Worm (Caenorhabditis elegans): ENCODE results near the gene K09C8.8.

Gene K09C8.8

ce11 chrX:10965508-10965907 lies 5.2 kb upstream of the K09C8.8 start:
- TF ChIP-seq aly-1 (tag; optimal IDR thresholded peaks at IDR 0.05) (no peak), ets-7 (tag; optimal IDR thresholded peaks at IDR 0.05) (no peak), hnd-1 (tag; optimal IDR thresholded peaks at IDR 0.05) (no peak)

ce11 chrX:10966251-10966650 lies 4.5 kb upstream of the K09C8.8 start, which contains the start of gene lge-1:
lge-1 (plus strand) TSS chrX:10966551.
- TF ChIP-seq pes-1 (GFP tag; IDR thresholded peaks at IDR 0.05) (no peak), B0310.2 (tag; optimal IDR thresholded peaks at IDR 0.05) (no peak), scrt-1 (GFP tag; IDR thresholded peaks at IDR 0.05) (no peak), ets-7 (tag; optimal IDR thresholded peaks at IDR 0.05) (no peak), hnd-1 (tag; optimal IDR thresholded peaks at IDR 0.05) (no peak), tra-4 (tag; optimal IDR thresholded peaks at IDR 0.05) (no peak), ama-1 (optimal IDR thresholded peaks at IDR 0.05) (no peak), aly-1 (tag; optimal IDR thresholded peaks at IDR 0.05) (no peak), tbx-37 (GFP tag; conservative IDR thresholded peaks at IDR 0.05) (no peak), flt-1 (GFP tag; IDR thresholded peaks at IDR 0.05) (no peak), tbx-11 (GFP tag; IDR thresholded peaks at IDR 0.05) (no peak)

ce11 chrX:10967698-10968097 lies 3.0 kb upstream of the K09C8.8 start, which contains the start of gene K09C8.9:
K09C8.9 (minus strand) TSS chrX:10967798.
- TF ChIP-seq sea-1 (GFP tag; conservative IDR thresholded peaks at IDR 0.05) (no peak), ceh-36 (tag; optimal IDR thresholded peaks at IDR 0.05) (no peak), pes-1 (GFP tag; IDR thresholded peaks at IDR 0.05) (no peak), B0310.2 (tag; optimal IDR thresholded peaks at IDR 0.05) (no peak), hmbx-1 (tag; optimal IDR thresholded peaks at IDR 0.05) (no peak), ceh-13 (GFP tag; optimal IDR thresholded peaks at IDR 0.05) (no peak), hnd-1 (tag; optimal IDR thresholded peaks at IDR 0.05) (no peak), aly-1 (tag; optimal IDR thresholded peaks at IDR 0.05) (no peak)

ce11 chrX:10971118-10971517 lies 389 bp downstream of the K09C8.8 start:
- no peak for TF ChIP-seq hmg-4 (GFP tag; optimal IDR thresholded peaks at IDR 0.05)
- no peak for TF ChIP-seq tra-4 (tag; optimal IDR thresholded peaks at IDR 0.05)
- no peak for TF ChIP-seq ets-7 (tag; optimal IDR thresholded peaks at IDR 0.05)
- TF ChIP-seq pes-1 (GFP tag; IDR thresholded peaks at IDR 0.05) = no peak
- no peak for TF ChIP-seq ama-1 (optimal IDR thresholded peaks at IDR 0.05)
- no peak for TF ChIP-seq ceh-13 (GFP tag; optimal IDR thresholded peaks at IDR 0.05)
- TF ChIP-seq tbx-11 (GFP tag; IDR thresholded peaks at IDR 0.05) = no peak
- no peak for TF ChIP-seq aly-1 (tag; optimal IDR thresholded peaks at IDR 0.05)
- TF ChIP-seq tbx-37 (GFP tag; conservative IDR thresholded peaks at IDR 0.05) = no peak
- TF ChIP-seq ceh-36 (tag; optimal IDR thresholded peaks at IDR 0.05) = no peak
- no peak for TF ChIP-seq B0310.2 (tag; optimal IDR thresholded peaks at IDR 0.05)
- TF ChIP-seq flt-1 (GFP tag; IDR thresholded peaks at IDR 0.05) = no peak
- no peak for TF ChIP-seq F13C5.2 (tag; optimal IDR thresholded peaks at IDR 0.05)
- no peak for TF ChIP-seq hnd-1 (tag; optimal IDR thresholded peaks at IDR 0.05)
- TF ChIP-seq scrt-1 (GFP tag; IDR thresholded peaks at IDR 0.05) = no peak
- TF ChIP-seq sea-1 (GFP tag; conservative IDR thresholded peaks at IDR 0.05) = no peak
- no peak for TF ChIP-seq hmbx-1 (tag; optimal IDR thresholded peaks at IDR 0.05)

ce11 chrX:10976447-10977196 lies 5.9 kb downstream of the K09C8.8 start:
- TF ChIP-seq B0310.2 (tag; optimal IDR thresholded peaks at IDR 0.05) (no peak), F13C5.2 (tag; optimal IDR thresholded peaks at IDR 0.05) (no peak), ceh-13 (GFP tag; optimal IDR thresholded peaks at IDR 0.05) (no peak), hnd-1 (tag; optimal IDR thresholded peaks at IDR 0.05) (no peak), flt-1 (GFP tag; IDR thresholded peaks at IDR 0.05) (no peak), aly-1 (tag; optimal IDR thresholded peaks at IDR 0.05) (no peak), tbx-11 (GFP tag; IDR thresholded peaks at IDR 0.05) (no peak), tbx-37 (GFP tag; conservative IDR thresholded peaks at IDR 0.05) (no peak), sea-1 (GFP tag; conservative IDR thresholded peaks at IDR 0.05) (no peak), pes-1 (GFP tag; IDR thresholded peaks at IDR 0.05) (no peak), scrt-1 (GFP tag; IDR thresholded peaks at IDR 0.05) (no peak), tra-4 (tag; optimal IDR thresholded peaks at IDR 0.05) (no peak), hmbx-1 (tag; optimal IDR thresholded peaks at IDR 0.05) (no peak), ama-1 (optimal IDR thresholded peaks at IDR 0.05) (no peak), ceh-36 (tag; optimal IDR thresholded peaks at IDR 0.05) (no peak), ets-7 (tag; optimal IDR thresholded peaks at IDR 0.05) (no peak), hmg-4 (GFP tag; optimal IDR thresholded peaks at IDR 0.05) (no peak)

- TF ChIP-seq flt-1 (GFP tag; IDR thresholded peaks at IDR 0.05) (no peak), aly-1 (tag; optimal IDR thresholded peaks at IDR 0.05) (no peak), ceh-36 (tag; optimal IDR thresholded peaks at IDR 0.05) (no peak), scrt-1 (GFP tag; IDR thresholded peaks at IDR 0.05) (no peak), tbx-37 (GFP tag; conservative IDR thresholded peaks at IDR 0.05) (no peak), tra-4 (tag; optimal IDR thresholded peaks at IDR 0.05) (no peak), sea-1 (GFP tag; conservative IDR thresholded peaks at IDR 0.05) (no peak), B0310.2 (tag; optimal IDR thresholded peaks at IDR 0.05) (no peak)
Observed at ce11 chrX:10979186-10979585, 8.5 kb downstream of the K09C8.8 start, which contains the start of gene pxn-2. pxn-2 (minus strand) TSS chrX:10979286.

- TF ChIP-seq pes-1 (GFP tag; IDR thresholded peaks at IDR 0.05) (no peak), hmbx-1 (tag; optimal IDR thresholded peaks at IDR 0.05) (no peak), aly-1 (tag; optimal IDR thresholded peaks at IDR 0.05) (no peak), sea-1 (GFP tag; conservative IDR thresholded peaks at IDR 0.05) (no peak), hnd-1 (tag; optimal IDR thresholded peaks at IDR 0.05) (no peak), tbx-37 (GFP tag; conservative IDR thresholded peaks at IDR 0.05) (no peak), B0310.2 (tag; optimal IDR thresholded peaks at IDR 0.05) (no peak)
Observed at ce11 chrX:10981374-10981773, 10.6 kb downstream of the K09C8.8 start.

- TF ChIP-seq ets-7 (tag; optimal IDR thresholded peaks at IDR 0.05) = no peak
Observed at ce11 chrX:10982051-10982450, 11.3 kb downstream of the K09C8.8 start, which contains the start of gene ver-4. ver-4 (plus strand) TSS chrX:10982351.

Data from whole organism, early embryonic.